Fruit fly (Drosophila melanogaster) whole organism, wandering third instar larva: Measurements from ENCODE around the gene CG4009.

Source experiments
- CG32264 ChIP-seq: fragments of 200-800 bp; sonication (Bioruptor generic); optimal IDR thresholded peaks from 2 replicates; lab custom pipeline; 2016; ENCODE audit warnings: missing biosample characterization, missing genetic modification characterization
- CG9705 ChIP-seq: fragments of 200-800 bp; sonication (Bioruptor generic); optimal IDR thresholded peaks from 2 replicates; lab custom pipeline; 2018; ENCODE audit warnings: missing biosample characterization, mild to moderate bottlenecking, missing genetic modification characterization
- Dfd ChIP-seq: fragments of >200 bp; optimal IDR thresholded peaks from 2 replicates; lab custom pipeline; 2017; ENCODE audit warnings: missing biosample characterization, missing genetic modification characterization
- Dif ChIP-seq: fragments of 200-275, 200-300 bp; sonication (Bioruptor generic); optimal IDR thresholded peaks from 2 replicates; lab custom pipeline; 2018; ENCODE audit warnings: missing biosample characterization, missing genetic modification characterization; ENCODE audit not compliant: partially characterized antibody
- HLH106 ChIP-seq: fragments of 200-800 bp; optimal IDR thresholded peaks from 3 replicates; lab custom pipeline; 2019; ENCODE audit warnings: missing biosample characterization, mild to moderate bottlenecking, missing genetic modification characterization, moderate library complexity
- Hr78 ChIP-seq: fragments of >200 bp; optimal IDR thresholded peaks from 2 replicates; lab custom pipeline; 2017; ENCODE audit warnings: missing biosample characterization, missing genetic modification characterization
- Hr83 ChIP-seq: fragments of 200-300 bp; sonication (Bioruptor generic); optimal IDR thresholded peaks from 2 replicates; lab custom pipeline; 2016; ENCODE audit warnings: missing biosample characterization, mild to moderate bottlenecking, missing genetic modification characterization, moderate library complexity; ENCODE audit not compliant: poor library complexity, severe bottlenecking
- Jra ChIP-seq: sonication (Bioruptor generic); optimal IDR thresholded peaks from 2 replicates; lab custom pipeline; 2016; ENCODE audit warnings: missing biosample characterization, missing genetic modification characterization
- Mio ChIP-seq: sonication (Bioruptor generic); optimal IDR thresholded peaks from 2 replicates; lab custom pipeline; 2016; ENCODE audit warnings: missing biosample characterization, missing genetic modification characterization
- Myc ChIP-seq: fragments of >200 bp; optimal IDR thresholded peaks from 2 replicates; lab custom pipeline; 2017
- N ChIP-seq: fragments of >200 bp; optimal IDR thresholded peaks from 2 replicates; lab custom pipeline; 2018; ENCODE audit warnings: missing biosample characterization, missing external identifiers, missing genetic modification characterization
- OdsH ChIP-seq: fragments of 200-800 bp; sonication (Bioruptor generic); optimal IDR thresholded peaks from 2 replicates; lab custom pipeline; 2016; ENCODE audit warnings: missing biosample characterization, mild to moderate bottlenecking, missing genetic modification characterization
- Rel ChIP-seq, 2 experiments: fragments of 200-800 bp; sonication (Bioruptor generic) in 1 of 2; optimal IDR thresholded peaks; 2 replicates in 1 of 2; 3 replicates in 1 of 2; lab custom pipeline; 2016 to 2019; ENCODE audit warnings: mild to moderate bottlenecking in 2 of 2, missing biosample characterization in 2 of 2, missing genetic modification characterization in 2 of 2, moderate library complexity in 1 of 2
- Sp1 ChIP-seq: fragments of 200-800 bp; sonication (Bioruptor generic); optimal IDR thresholded peaks from 3 replicates; lab custom pipeline; 2019; ENCODE audit warnings: missing biosample characterization, mild to moderate bottlenecking, missing genetic modification characterization, moderate library complexity
- Vsx2 ChIP-seq: fragments of 200-300, 225-300 bp; sonication (Bioruptor generic); optimal IDR thresholded peaks from 2 replicates; lab custom pipeline; 2018; ENCODE audit warnings: missing biosample characterization, missing genetic modification characterization; ENCODE audit not compliant: partially characterized antibody
- br ChIP-seq: fragments of 200-800 bp; sonication (Bioruptor generic); optimal IDR thresholded peaks from 2 replicates; lab custom pipeline; 2016; ENCODE audit warnings: missing biosample characterization, missing genetic modification characterization
- brk ChIP-seq: fragments of 200-800 bp; sonication (Bioruptor generic); optimal IDR thresholded peaks from 2 replicates; lab custom pipeline; 2016; ENCODE audit warnings: missing biosample characterization, mild to moderate bottlenecking, missing genetic modification characterization
- dl ChIP-seq, 2 experiments: fragments of 175-275, 200-275 bp in 1 of 2; fragments of 200-275 bp in 1 of 2; sonication (Bioruptor generic); optimal IDR thresholded peaks; lab custom pipeline; 2018; ENCODE audit warnings: mild to moderate bottlenecking in 2 of 2, missing biosample characterization in 2 of 2, missing genetic modification characterization in 2 of 2, moderate library complexity in 2 of 2; ENCODE audit not compliant: partially characterized antibody in 2 of 2, insufficient read depth in 1 of 2
- dmrt93B ChIP-seq: fragments of 200-800 bp; sonication (Bioruptor generic); optimal IDR thresholded peaks from 2 replicates; lab custom pipeline; 2018; ENCODE audit warnings: missing biosample characterization, mild to moderate bottlenecking, missing genetic modification characterization
- dsf ChIP-seq: sonication (Bioruptor generic); optimal IDR thresholded peaks from 2 replicates; lab custom pipeline; 2016; ENCODE audit warnings: missing biosample characterization, missing genetic modification characterization, borderline replicate concordance
- ey ChIP-seq: fragments of 200-800 bp; sonication (Bioruptor generic); optimal IDR thresholded peaks from 2 replicates; lab custom pipeline; 2016; ENCODE audit warnings: missing biosample characterization, missing genetic modification characterization
- foxo ChIP-seq, 2 experiments: fragments of 200-800 bp; sonication (Bioruptor generic); optimal IDR thresholded peaks; 2 replicates in 1 of 2; 3 replicates in 1 of 2; lab custom pipeline; 2016 to 2017; ENCODE audit warnings: missing biosample characterization in 2 of 2, missing genetic modification characterization in 2 of 2
- fru ChIP-seq: fragments of 200-800 bp; sonication (Bioruptor generic); optimal IDR thresholded peaks from 3 replicates; lab custom pipeline; 2016; ENCODE audit warnings: missing biosample characterization, mild to moderate bottlenecking, missing genetic modification characterization
- jim ChIP-seq: fragments of 175-275, 200-325 bp; sonication (Bioruptor generic); optimal IDR thresholded peaks from 2 replicates; lab custom pipeline; 2016; ENCODE audit warnings: missing biosample characterization, mild to moderate bottlenecking, missing genetic modification characterization
- lola ChIP-seq: fragments of >200 bp; optimal IDR thresholded peaks from 2 replicates; lab custom pipeline; 2017; ENCODE audit warnings: missing biosample characterization, missing genetic modification characterization
- pan ChIP-seq: fragments of >200 bp; optimal IDR thresholded peaks from 2 replicates; lab custom pipeline; 2017
- psq ChIP-seq: fragments of 200-800 bp; sonication (Bioruptor generic); optimal IDR thresholded peaks from 3 replicates; lab custom pipeline; 2017; ENCODE audit warnings: missing biosample characterization, mild to moderate bottlenecking, missing genetic modification characterization, moderate library complexity
- rgr ChIP-seq: fragments of 200-800 bp; sonication (Bioruptor generic); optimal IDR thresholded peaks from 3 replicates; lab custom pipeline; 2016; ENCODE audit warnings: missing biosample characterization, mild to moderate bottlenecking, missing genetic modification characterization
- sv ChIP-seq: fragments of 200-800 bp; sonication (Bioruptor generic); optimal IDR thresholded peaks from 3 replicates; lab custom pipeline; 2016; ENCODE audit warnings: missing biosample characterization, missing genetic modification characterization
- woc ChIP-seq: sonication (Bioruptor generic); optimal IDR thresholded peaks from 2 replicates; lab custom pipeline; 2016; ENCODE audit warnings: missing biosample characterization, mild to moderate bottlenecking, missing genetic modification characterization

CG4009 gene

DNA sequence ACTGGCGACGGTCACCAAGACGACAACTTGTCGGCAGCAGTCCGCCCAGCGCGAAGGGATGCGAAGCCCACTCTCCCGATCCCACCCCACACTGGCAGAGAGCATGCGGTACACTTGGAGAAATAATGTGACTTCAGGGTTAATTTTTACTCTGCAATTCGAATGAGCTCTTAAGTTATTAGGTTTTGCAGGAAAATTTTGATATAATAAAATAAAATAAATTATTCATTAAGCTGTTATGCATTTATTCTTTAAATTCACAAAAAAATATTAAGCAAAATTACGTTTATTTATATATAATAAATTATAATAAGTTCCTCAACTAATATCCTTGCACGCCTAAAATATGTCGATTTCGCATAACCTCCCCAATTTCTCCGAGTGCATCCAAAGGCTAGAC is 13.0 kb upstream of the CG4009 start:
- TF ChIP-seq woc (GFP tag; lab: Kevin White, UChicago): no peak
- TF ChIP-seq psq: no peak
- TF ChIP-seq Vsx2 (GFP tag; lab: Kevin White, UChicago): no peak
- TF ChIP-seq Rel (GFP tag; optimal IDR thresholded peaks at IDR 0.05; lab: Kevin White, UChicago): no peak
- no peak for TF ChIP-seq Rel (tag; optimal IDR thresholded peaks at IDR 0.05; lab: Kevin White, UChicago)
- TF ChIP-seq foxo (GFP tag; optimal IDR thresholded peaks at IDR 0.05; lab: Kevin White, UChicago): peak in 1 of 2 experiments; percentile 4
- TF ChIP-seq HLH106 (tag; lab: Kevin White, UChicago): no peak
- no peak for TF ChIP-seq OdsH
- peak; percentile 18 for TF ChIP-seq rgr (GFP tag; lab: Kevin White, UChicago)
- no peak for TF ChIP-seq brk (GFP tag; lab: Kevin White, UChicago)
- no peak for TF ChIP-seq ey (GFP tag; lab: Kevin White, UChicago)
- TF ChIP-seq dl (GFP tag; optimal IDR thresholded peaks at IDR 0.05; lab: Kevin White, UChicago; ENCODE audit: insufficient read depth in 1 of 2, partially characterized antibody in 2 of 2): no peak
- no peak for TF ChIP-seq Myc
- TF ChIP-seq Dfd (GFP tag; lab: Kevin White, UChicago): no peak
- no peak for TF ChIP-seq br (GFP tag; lab: Kevin White, UChicago)
- no peak for TF ChIP-seq N (GFP tag; lab: Kevin White, UChicago)
- TF ChIP-seq jim (GFP tag; lab: Kevin White, UChicago): no peak

- TF ChIP-seq N (GFP tag; lab: Kevin White, UChicago) (no peak), woc (GFP tag; lab: Kevin White, UChicago) (no peak), sv (GFP tag; lab: Kevin White, UChicago) (no peak), br (GFP tag; lab: Kevin White, UChicago) (no peak), Hr78 (GFP tag; lab: Kevin White, UChicago) (no peak), lola (GFP tag; lab: Kevin White, UChicago) (no peak), CG32264 (GFP tag; lab: Kevin White, UChicago) (no peak), Dif (GFP tag; lab: Kevin White, UChicago) (no peak), dl (GFP tag; optimal IDR thresholded peaks at IDR 0.05; lab: Kevin White, UChicago; ENCODE audit: insufficient read depth in 1 of 2, partially characterized antibody in 2 of 2) (no peak), dmrt93B (GFP tag; lab: Kevin White, UChicago) (no peak), Vsx2 (GFP tag; lab: Kevin White, UChicago) (no peak), OdsH (no peak), fru (GFP tag; lab: Kevin White, UChicago) (no peak), Myc (no peak), Sp1 (GFP tag; lab: Kevin White, UChicago) (no peak), rgr (GFP tag; lab: Kevin White, UChicago) (no peak), Dfd (GFP tag; lab: Kevin White, UChicago) (no peak), Mio (GFP tag; lab: Kevin White, UChicago) (no peak)
Measured at dm6 chr3R:17043570-17043923, 7.7 kb upstream of the CG4009 start.

DNA sequence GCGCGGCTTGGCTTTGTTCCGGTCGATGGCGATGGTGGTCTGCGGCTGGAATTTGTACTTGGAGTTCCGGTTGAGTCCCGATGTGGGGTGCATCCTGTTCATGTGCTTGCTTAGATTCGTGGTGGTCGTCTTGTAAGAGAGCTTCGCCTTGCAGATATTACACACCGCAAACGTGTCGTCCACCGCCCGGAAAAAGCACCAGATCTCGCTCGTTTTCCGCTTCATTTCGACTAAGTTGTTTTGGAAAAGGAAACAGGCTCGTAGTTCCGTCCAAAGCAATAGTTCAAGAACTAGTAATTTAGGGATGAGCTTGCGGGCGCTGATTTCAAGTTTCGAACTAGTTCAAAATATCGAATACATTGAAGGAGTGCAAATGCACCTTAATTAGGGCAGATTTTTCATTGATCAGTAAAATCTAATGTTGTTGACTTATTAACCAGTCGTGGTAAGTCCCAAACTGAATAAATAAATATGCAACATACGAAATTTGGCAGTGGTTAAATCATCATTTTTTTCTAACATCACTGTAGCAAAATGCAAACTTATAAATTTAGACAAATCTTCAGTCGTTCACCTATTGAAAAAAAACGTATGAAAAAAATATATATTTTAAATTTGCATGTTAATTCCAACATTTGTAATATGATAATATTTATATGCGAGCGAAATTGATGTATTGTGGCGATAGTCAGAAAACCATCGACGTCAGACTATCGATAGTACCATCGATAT is 7.2 kb upstream of the CG4009 start, which contains the start of the genes bdwf and Patr-1:
Gene bdwf, minus strand, starts transcription at position 299 of the 732 bp plus-strand sequence.
Gene Patr-1, plus strand, starts transcription at position 727 of the 732 bp plus-strand sequence.
- TF ChIP-seq psq (peak; percentile 19), dl (GFP tag; optimal IDR thresholded peaks at IDR 0.05; lab: Kevin White, UChicago; ENCODE audit: insufficient read depth in 1 of 2, partially characterized antibody in 2 of 2) (no peak), pan (lab: Kevin White, UChicago) (no peak), Vsx2 (GFP tag; lab: Kevin White, UChicago) (no peak), Dfd (GFP tag; lab: Kevin White, UChicago) (no peak), brk (GFP tag; lab: Kevin White, UChicago) (no peak), foxo (GFP tag; optimal IDR thresholded peaks at IDR 0.05; lab: Kevin White, UChicago) (peak in 1 of 2 experiments; percentile 51), Hr83 (no peak), woc (GFP tag; lab: Kevin White, UChicago) (peak; percentile 71), Jra (GFP tag; lab: Kevin White, UChicago) (peak; percentile 77), Dif (GFP tag; lab: Kevin White, UChicago) (no peak), HLH106 (tag; lab: Kevin White, UChicago) (peak; percentile 26), CG9705 (GFP tag; lab: Kevin White, UChicago) (no peak), N (GFP tag; lab: Kevin White, UChicago) (no peak), dsf (GFP tag; lab: Kevin White, UChicago) (peak; percentile 32), sv (GFP tag; lab: Kevin White, UChicago) (peak; percentile 25), OdsH (peak; percentile 19)
- TF ChIP-seq, all 38 proteins: peak for 8
